Fruit fly (Drosophila melanogaster) whole organism, embryonic: ENCODE data around the gene CG14339.
A peak's percentile ranks its signal among the peaks of the same experiment; 100 is the strongest.

Experiments used
- Asciz ChIP-seq: fragments of 200-800 bp; sonication (Bioruptor generic); optimal IDR thresholded peaks from 2 replicates; lab custom pipeline; 2017; ENCODE audit warnings: missing biosample characterization, mild to moderate bottlenecking, missing genetic modification characterization, missing genetic modification reagents
- CG10209 ChIP-seq: fragments of 200-800 bp; sonication (Bioruptor generic); optimal IDR thresholded peaks from 3 replicates; lab custom pipeline; 2017; ENCODE audit warnings: missing biosample characterization, mild to moderate bottlenecking, missing genetic modification characterization, missing genetic modification reagents
- CG11504 ChIP-seq: fragments of 200-800 bp; sonication (Bioruptor generic); optimal IDR thresholded peaks from 3 replicates; lab custom pipeline; 2019; ENCODE audit warnings: missing biosample characterization, mild to moderate bottlenecking, missing genetic modification characterization, moderate library complexity
- CG12219 ChIP-seq: fragments of 200-800 bp; sonication (Bioruptor generic); optimal IDR thresholded peaks from 3 replicates; lab custom pipeline; 2018; ENCODE audit warnings: missing biosample characterization, mild to moderate bottlenecking, missing genetic modification characterization
- CG1233 ChIP-seq: fragments of 200-800 bp; sonication (Bioruptor generic); optimal IDR thresholded peaks from 4 replicates; lab custom pipeline; 2018; ENCODE audit warnings: missing biosample characterization, mild to moderate bottlenecking, missing genetic modification characterization
- CG12942 ChIP-seq: fragments of 200-800 bp; sonication (Bioruptor generic); optimal IDR thresholded peaks from 3 replicates; lab custom pipeline; 2016; ENCODE audit warnings: missing biosample characterization, missing genetic modification characterization
- CG14050 ChIP-seq: fragments of 200-800 bp; sonication (Bioruptor generic); IDR thresholded peaks from 3 replicates; pipeline ENCODE4 v1.3.6; 2022; ENCODE audit warnings: missing biosample characterization, missing genetic modification characterization
- CG15601 ChIP-seq: fragments of 200-800 bp; sonication (Bioruptor generic); optimal IDR thresholded peaks from 3 replicates; lab custom pipeline; 2019; ENCODE audit warnings: missing biosample characterization, mild to moderate bottlenecking, missing genetic modification characterization, moderate library complexity
- CG15696 ChIP-seq: fragments of 200-800 bp; sonication (Bioruptor generic); optimal IDR thresholded peaks from 2 replicates; lab custom pipeline; 2019; ENCODE audit warnings: missing biosample characterization, mild to moderate bottlenecking, missing genetic modification characterization, moderate library complexity
- CG17568 ChIP-seq: fragments of 200-800 bp; sonication (Bioruptor generic); optimal IDR thresholded peaks from 2 replicates; lab custom pipeline; 2018; ENCODE audit warnings: missing biosample characterization, mild to moderate bottlenecking, missing genetic modification characterization, moderate library complexity
- CG17829 ChIP-seq: fragments of 200-800 bp; optimal IDR thresholded peaks from 2 replicates; lab custom pipeline; 2019; ENCODE audit warnings: missing biosample characterization, mild to moderate bottlenecking, missing genetic modification characterization, moderate library complexity
- CG18619 ChIP-seq: fragments of 200-800 bp; sonication (Bioruptor generic); optimal IDR thresholded peaks from 3 replicates; lab custom pipeline; 2017; ENCODE audit warnings: missing biosample characterization, mild to moderate bottlenecking, missing genetic modification characterization
- CG2116 ChIP-seq: fragments of 200-800 bp; sonication (Bioruptor generic); optimal IDR thresholded peaks from 3 replicates; lab custom pipeline; 2018; ENCODE audit warnings: missing biosample characterization, mild to moderate bottlenecking, missing genetic modification characterization
- CG4360 ChIP-seq: fragments of 200-800 bp; sonication (Bioruptor generic); IDR thresholded peaks from 2 replicates; pipeline ENCODE4 v1.3.6; 2022; ENCODE audit warnings: missing biosample characterization, missing genetic modification characterization
- CG5180 ChIP-seq: fragments of 200-800 bp; sonication (Bioruptor generic); optimal IDR thresholded peaks from 3 replicates; lab custom pipeline; 2017; ENCODE audit warnings: missing biosample characterization, missing genetic modification characterization, mild to moderate bottlenecking, moderate library complexity, missing genetic modification reagents
- CG7556 ChIP-seq: fragments of 200-800 bp; sonication (Bioruptor generic); optimal IDR thresholded peaks from 2 replicates; lab custom pipeline; 2017; ENCODE audit warnings: missing biosample characterization, mild to moderate bottlenecking, missing genetic modification characterization
- CG8281 ChIP-seq: fragments of 200-800 bp; sonication (Bioruptor generic); optimal IDR thresholded peaks from 2 replicates; lab custom pipeline; 2018; ENCODE audit warnings: missing biosample characterization, mild to moderate bottlenecking, missing genetic modification characterization, moderate library complexity
- CG8478 ChIP-seq: fragments of >200 bp; optimal IDR thresholded peaks from 2 replicates; lab custom pipeline; 2018
- CG8924 ChIP-seq: fragments of 200-800 bp; optimal IDR thresholded peaks from 3 replicates; lab custom pipeline; 2019; ENCODE audit warnings: missing biosample characterization, mild to moderate bottlenecking, missing genetic modification characterization, moderate library complexity
- D19A ChIP-seq: fragments of 200-800 bp; optimal IDR thresholded peaks from 3 replicates; lab custom pipeline; 2019; ENCODE audit warnings: missing biosample characterization, mild to moderate bottlenecking, missing genetic modification characterization, moderate library complexity
- Eip74EF ChIP-seq, 2 experiments: fragments of 200-800 bp in 1 of 2; fragments of >200 bp in 1 of 2; sonication (Bioruptor generic) in 1 of 2; optimal IDR thresholded peaks; 2 replicates each; lab custom pipeline; 2017 to 2019; ENCODE audit warnings: missing biosample characterization in 2 of 2, missing genetic modification characterization in 2 of 2, mild to moderate bottlenecking in 1 of 2, moderate library complexity in 1 of 2
- Ets65A ChIP-seq: fragments of 200-800 bp; sonication (Bioruptor generic); peaks from one replicate; lab custom pipeline; 2016; ENCODE audit warnings: missing biosample characterization, missing genetic modification characterization
- PHDP ChIP-seq: fragments of 200-800 bp; sonication (Bioruptor generic); optimal IDR thresholded peaks from 3 replicates; lab custom pipeline; 2018; ENCODE audit warnings: missing biosample characterization, mild to moderate bottlenecking, missing genetic modification characterization, moderate library complexity
- Xrp1 ChIP-seq: fragments of 200-800 bp; sonication (Bioruptor generic); IDR thresholded peaks from 2 replicates; pipeline ENCODE4 v1.3.6; 2022; ENCODE audit warnings: missing biosample characterization, missing genetic modification characterization
- bab2 ChIP-seq: fragments of 200-800 bp; sonication (Bioruptor generic); optimal IDR thresholded peaks from 2 replicates; lab custom pipeline; 2016; ENCODE audit warnings: missing biosample characterization, missing genetic modification characterization
- bcd ChIP-seq: fragments of 200-800 bp; sonication (Bioruptor generic); optimal IDR thresholded peaks from 2 replicates; lab custom pipeline; 2017; ENCODE audit warnings: missing biosample characterization, mild to moderate bottlenecking, missing genetic modification characterization
- caup ChIP-seq: fragments of 200-800 bp; sonication (Bioruptor generic); optimal IDR thresholded peaks from 3 replicates; lab custom pipeline; 2017; ENCODE audit warnings: missing biosample characterization, mild to moderate bottlenecking, missing genetic modification characterization, moderate library complexity; ENCODE audit not compliant: severe bottlenecking
- emc ChIP-seq: fragments of 200-800 bp; sonication (Bioruptor generic); optimal IDR thresholded peaks from 2 replicates; lab custom pipeline; 2016; ENCODE audit warnings: missing biosample characterization, missing genetic modification characterization
- fd96Cb ChIP-seq: fragments of 200-800 bp; sonication (Bioruptor generic); optimal IDR thresholded peaks from 2 replicates; lab custom pipeline; 2018; ENCODE audit warnings: missing biosample characterization, mild to moderate bottlenecking, missing genetic modification characterization, moderate library complexity
- fru ChIP-seq: fragments of >200 bp; optimal IDR thresholded peaks from 2 replicates; lab custom pipeline; 2017
- gce ChIP-seq: fragments of 200-800 bp; sonication (Bioruptor generic); IDR thresholded peaks from 3 replicates; pipeline ENCODE4 v1.3.6; 2022; ENCODE audit warnings: missing biosample characterization, missing genetic modification characterization
- gem ChIP-seq: fragments of 200-800 bp; sonication (Bioruptor generic); optimal IDR thresholded peaks from 2 replicates; lab custom pipeline; 2019; ENCODE audit warnings: missing biosample characterization, mild to moderate bottlenecking, missing genetic modification characterization, moderate library complexity
- grau ChIP-seq: fragments of 200-800 bp; optimal IDR thresholded peaks from 3 replicates; lab custom pipeline; 2019; ENCODE audit warnings: missing biosample characterization, mild to moderate bottlenecking, missing genetic modification characterization, moderate library complexity
- grn ChIP-seq: fragments of 200-800 bp; sonication (Bioruptor generic); optimal IDR thresholded peaks from 3 replicates; lab custom pipeline; 2017; ENCODE audit warnings: missing biosample characterization, missing genetic modification characterization
- hb ChIP-seq: fragments of 200-800 bp; sonication (Bioruptor generic); IDR thresholded peaks from 3 replicates; pipeline ENCODE4 v1.3.6; 2022; ENCODE audit warnings: missing biosample characterization, missing genetic modification characterization; ENCODE audit not compliant: partially characterized antibody
- kni ChIP-seq: fragments of 200-800 bp; sonication (Bioruptor generic); optimal IDR thresholded peaks from 3 replicates; lab custom pipeline; 2017; ENCODE audit warnings: mild to moderate bottlenecking, missing biosample characterization, missing genetic modification reagents, missing genetic modification characterization
- lola ChIP-seq, 3 experiments: fragments of >200 bp in 2 of 3; fragments of 200-800 bp in 1 of 3; sonication (Bioruptor generic) in 1 of 3; optimal IDR thresholded peaks; 2 replicates each; lab custom pipeline; 2017 to 2019; ENCODE audit warnings: missing biosample characterization in 3 of 3, missing genetic modification characterization in 3 of 3, mild to moderate bottlenecking in 1 of 3, moderate library complexity in 1 of 3
- nau ChIP-seq: fragments of 200-800 bp; sonication (Bioruptor generic); optimal IDR thresholded peaks from 3 replicates; lab custom pipeline; 2017; ENCODE audit warnings: missing biosample characterization, mild to moderate bottlenecking, missing genetic modification characterization, missing genetic modification reagents
- nerfin-1 ChIP-seq: fragments of 200-800 bp; sonication (Bioruptor generic); optimal IDR thresholded peaks from 3 replicates; lab custom pipeline; 2019; ENCODE audit warnings: missing biosample characterization, mild to moderate bottlenecking, missing genetic modification characterization, moderate library complexity
- oc ChIP-seq: fragments of 200-800 bp; sonication (Bioruptor generic); optimal IDR thresholded peaks from 2 replicates; lab custom pipeline; 2018; ENCODE audit warnings: missing biosample characterization, mild to moderate bottlenecking, missing genetic modification characterization, moderate library complexity
- org-1 ChIP-seq: fragments of 200-800 bp; sonication (Bioruptor generic); optimal IDR thresholded peaks from 2 replicates; lab custom pipeline; 2017; ENCODE audit warnings: missing biosample characterization, missing genetic modification characterization
- schlank ChIP-seq: fragments of 200-800 bp; sonication (Bioruptor generic); optimal IDR thresholded peaks from 2 replicates; lab custom pipeline; 2018; ENCODE audit warnings: missing biosample characterization, mild to moderate bottlenecking, missing genetic modification characterization
- shn ChIP-seq: fragments of 200-800 bp; sonication (Bioruptor generic); optimal IDR thresholded peaks from 3 replicates; lab custom pipeline; 2016; ENCODE audit warnings: missing biosample characterization, missing genetic modification characterization
- sim ChIP-seq: fragments of 200-800 bp; sonication (Bioruptor generic); IDR thresholded peaks from 2 replicates; pipeline ENCODE4 v1.3.6; 2022; ENCODE audit warnings: missing biosample characterization, missing genetic modification characterization
- stc ChIP-seq: fragments of 200-800 bp; sonication (Bioruptor generic); IDR thresholded peaks from 2 replicates; pipeline ENCODE4 v1.3.6; 2022; ENCODE audit warnings: missing biosample characterization, missing genetic modification characterization
- z ChIP-seq: fragments of 200-800 bp; sonication (Bioruptor generic); IDR thresholded peaks from 3 replicates; pipeline ENCODE4 v1.3.6; 2022; ENCODE audit warnings: missing biosample characterization, missing genetic modification characterization
- zfh1 ChIP-seq: fragments of 200-800 bp; sonication (Bioruptor generic); IDR thresholded peaks from 3 replicates; pipeline ENCODE4 v1.3.6; 2022; ENCODE audit warnings: missing biosample characterization, missing genetic modification characterization

CG14339 gene

DNA sequence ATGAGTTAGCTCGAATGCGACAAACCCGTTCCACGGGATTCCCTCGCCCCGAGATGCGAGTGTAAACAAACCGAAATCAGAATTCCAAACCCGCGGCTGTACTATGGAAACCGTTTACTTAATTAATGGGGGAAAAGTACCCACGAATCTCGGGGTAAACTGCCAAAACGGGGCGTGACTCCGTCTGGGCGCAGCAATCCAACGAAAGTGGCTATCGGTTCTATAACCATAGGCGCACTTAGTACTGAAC is 14.3 kb downstream of the CG14339 start (continued):
- peak; percentile 61 for TF ChIP-seq Ets65A

DNA sequence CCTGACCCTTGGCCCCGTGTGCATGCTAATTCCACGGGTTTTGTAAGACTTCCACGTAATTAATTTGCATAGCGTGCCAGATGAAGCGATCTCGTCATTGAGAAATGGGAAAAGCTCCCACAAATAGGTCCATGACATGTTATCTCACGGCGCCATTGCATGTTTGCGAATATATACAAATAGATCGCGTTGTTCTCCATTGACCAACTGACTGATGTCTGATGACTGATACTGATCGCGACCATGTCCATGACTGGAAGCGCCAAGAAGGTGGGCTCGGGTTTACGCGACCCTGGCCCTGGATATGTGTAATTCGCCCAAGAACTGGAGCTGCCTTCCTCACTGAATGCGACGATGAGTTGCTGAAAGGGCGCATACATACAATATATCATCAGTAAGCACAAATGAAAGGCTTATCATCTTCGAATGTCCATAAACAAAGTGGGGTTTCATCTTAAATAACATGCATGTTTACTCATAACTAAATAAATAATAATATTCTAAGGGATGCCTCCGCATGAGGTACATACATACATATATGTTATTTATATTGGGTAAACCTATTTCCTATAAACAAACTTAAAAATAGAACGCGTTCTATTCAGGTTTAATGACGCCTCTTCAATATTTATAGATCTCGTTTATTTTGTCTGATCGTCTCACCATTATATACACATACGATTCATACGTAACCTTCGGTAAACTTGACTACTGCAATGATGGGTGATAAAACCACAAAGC is 14.9 kb downstream of the CG14339 start:
- TF ChIP-seq CG8924 (tag; lab: Kevin White, UChicago) (peak; percentile 48), emc (no peak), Asciz (peak; percentile 75), CG1233 (GFP tag; lab: Kevin White, UChicago) (peak; percentile 45), shn (GFP tag; lab: Kevin White, UChicago) (no peak), grn (GFP tag; lab: Kevin White, UChicago) (peak; percentile 51), gem (tag; lab: Kevin White, UChicago) (peak; percentile 72), CG8281 (tag; lab: Kevin White, UChicago) (peak; percentile 27), CG4360 (peak; percentile 21; the same call in 1 of the 2 replicates), D19A (peak; percentile 61), stc (GFP tag; lab: Robert Waterston, UW) (no peak), CG17568 (GFP tag; lab: Kevin White, UChicago) (peak; percentile 56), CG12219 (GFP tag; lab: Kevin White, UChicago) (peak; percentile 5), CG15696 (tag; lab: Kevin White, UChicago) (peak; percentile 83), bcd (GFP tag; lab: Kevin White, UChicago) (peak; percentile 23), z (0 out of 3 replicates have a peak, but pooled peaks have one; percentile 40), CG10209 (GFP tag; lab: Kevin White, UChicago) (peak; percentile 55), grau (tag; lab: Kevin White, UChicago) (peak; percentile 28), lola (GFP tag; optimal IDR thresholded peaks at IDR 0.05; lab: Kevin White, UChicago) (peak in 1 of 3 experiments; percentile 74), sim (GFP tag; lab: Robert Waterston, UW) (no peak), CG2116 (peak; percentile 17), CG17829 (peak; percentile 14), bab2 (GFP tag; lab: Kevin White, UChicago) (peak; percentile 67), org-1 (peak; percentile 55), oc (tag; lab: Kevin White, UChicago) (peak; percentile 46), CG7556 (GFP tag; lab: Kevin White, UChicago) (peak; percentile 34), CG8478 (lab: Kevin White, UChicago) (no peak), PHDP (tag; lab: Kevin White, UChicago) (peak; percentile 65), CG15601 (tag; lab: Kevin White, UChicago) (peak; percentile 69), hb (GFP tag; lab: Robert Waterston, UW) (no peak), Eip74EF (GFP tag; optimal IDR thresholded peaks at IDR 0.05; lab: Kevin White, UChicago) (peak in 1 of 2 experiments; percentile 74), Xrp1 (GFP tag; lab: Robert Waterston, UW) (peak; percentile 81), zfh1 (GFP tag; lab: Robert Waterston, UW) (peak; percentile 46; the same call in 1 of the 3 replicates), caup (GFP tag; lab: Kevin White, UChicago) (peak; percentile 19), CG5180 (GFP tag; lab: Kevin White, UChicago) (peak; percentile 5), CG11504 (tag; lab: Kevin White, UChicago) (peak; percentile 67), gce (no peak), CG12942 (peak; percentile 1), nerfin-1 (tag; lab: Kevin White, UChicago) (peak; percentile 68), kni (GFP tag; lab: Kevin White, UChicago) (peak; percentile 48), schlank (tag; lab: Kevin White, UChicago) (no peak), fru (lab: Kevin White, UChicago) (no peak), nau (GFP tag; lab: Kevin White, UChicago) (peak; percentile 50), CG14050 (GFP tag; lab: Robert Waterston, UW) (no peak), fd96Cb (peak; percentile 29), CG18619 (peak; percentile 20)
